Fruit fly (Drosophila melanogaster): ENCODE data around the gene grnd.

grnd gene

dm6 chr2L:18477455-18477854 is 7.8 kb upstream of the grnd start (continued):
- TF ChIP-seq fkh (GFP tag; optimal IDR thresholded peaks at IDR 0.05) (no peak), ss (GFP tag; optimal IDR thresholded peaks at IDR 0.05) (peak; percentile 90 to 95), Sox14 (GFP tag; optimal IDR thresholded peaks at IDR 0.05) (peak; percentile 57), eg (GFP tag; IDR thresholded peaks at IDR 0.05) (peak; percentile 85), Blimp-1 (GFP tag; optimal IDR thresholded peaks at IDR 0.05) (peak; percentile 40), salr (GFP tag; optimal IDR thresholded peaks at IDR 0.05) (peak; percentile 55 to 74), vri (GFP tag; optimal IDR thresholded peaks at IDR 0.05) (peak; percentile 44), CG10631 (GFP tag; optimal IDR thresholded peaks at IDR 0.05) (peak; percentile 86), CG11294 (GFP tag; IDR thresholded peaks at IDR 0.05) (peak; percentile 62), CG7368 (GFP tag; optimal IDR thresholded peaks at IDR 0.05) (peak; percentile 82), CG6854 (GFP tag; optimal IDR thresholded peaks at IDR 0.05) (peak; percentile 48), cyc (GFP tag; optimal IDR thresholded peaks at IDR 0.05) (peak; percentile 69), Eip75B (GFP tag; optimal IDR thresholded peaks at IDR 0.05) (peak; percentile 80), net (GFP tag; optimal IDR thresholded peaks at IDR 0.05) (peak; percentile 87), dac (GFP tag; optimal IDR thresholded peaks at IDR 0.05) (no peak), Smox (GFP tag; optimal IDR thresholded peaks at IDR 0.05) (peak; percentile 77)

DNA sequence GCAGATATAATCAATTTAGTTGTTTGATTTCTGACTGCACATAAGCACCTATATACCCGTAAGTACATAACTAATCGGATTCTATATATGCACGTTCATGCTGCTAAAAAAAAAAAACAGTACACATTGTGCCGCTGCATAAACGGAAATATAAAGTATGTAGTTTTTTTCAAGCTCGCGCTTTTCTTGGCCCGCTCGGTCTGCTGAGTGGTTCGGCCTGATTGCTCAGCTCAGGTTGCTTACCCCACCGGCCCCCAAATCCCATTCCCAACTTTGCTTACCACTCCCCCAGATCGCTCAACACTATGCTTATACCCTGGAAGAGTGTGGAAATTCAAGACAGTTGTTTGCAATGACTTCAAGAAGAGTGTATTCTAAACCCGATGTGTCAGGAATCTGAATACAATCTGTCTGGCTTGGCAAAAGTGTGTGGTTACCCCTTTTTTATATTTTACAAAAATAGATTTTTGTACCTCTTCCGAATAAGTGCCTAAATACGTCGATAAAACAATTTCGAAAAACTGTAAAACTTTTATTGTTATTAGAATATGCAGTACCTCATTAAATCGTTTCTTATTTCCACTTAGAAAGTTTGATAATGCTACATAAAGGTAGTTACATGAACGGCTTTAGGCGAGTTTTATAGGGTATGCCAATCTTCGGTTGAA is 6.6 kb upstream of the grnd start:
- TF ChIP-seq CG10631 (GFP tag; optimal IDR thresholded peaks at IDR 0.05) (peak; percentile 4), CG32006 (GFP tag; optimal IDR thresholded peaks at IDR 0.05) (peak; percentile 24), CG11902 (GFP tag; optimal IDR thresholded peaks at IDR 0.05) (no peak), Eip78C (GFP tag) (peak; percentile 73), eg (GFP tag; IDR thresholded peaks at IDR 0.05) (0 out of 3 replicates have a peak, but pooled peaks have one; percentile 9), Hr4 (GFP tag; optimal IDR thresholded peaks at IDR 0.05) (no peak), svp (GFP tag) (peak; percentile 43), CG1621 (tag; optimal IDR thresholded peaks at IDR 0.05) (no peak)

dm6 chr2L:18479177-18479521 is 6.1 kb upstream of the grnd start:
- TF ChIP-seq lz (GFP tag; optimal IDR thresholded peaks at IDR 0.05) (no peak), CG6792 (GFP tag; optimal IDR thresholded peaks at IDR 0.05) (no peak), dsx (GFP tag; optimal IDR thresholded peaks at IDR 0.05; ENCODE audit: poor library complexity, severe bottlenecking) (peak; percentile 75), esn (GFP tag; optimal IDR thresholded peaks at IDR 0.05) (no peak), CG6854 (GFP tag; optimal IDR thresholded peaks at IDR 0.05) (no peak), CG6163 (GFP tag; IDR thresholded peaks at IDR 0.05) (no peak), CG32006 (GFP tag; optimal IDR thresholded peaks at IDR 0.05) (no peak), CG8319 (GFP tag; optimal IDR thresholded peaks at IDR 0.05) (no peak), CG3919 (GFP tag; optimal IDR thresholded peaks at IDR 0.05) (no peak), svp (GFP tag) (no peak), Eip78C (GFP tag) (peak; percentile 20), CG1621 (tag; optimal IDR thresholded peaks at IDR 0.05) (no peak)

- no peak for TF ChIP-seq Lpt (GFP tag; optimal IDR thresholded peaks at IDR 0.05)
- no peak for TF ChIP-seq CG31627 (GFP tag; optimal IDR thresholded peaks at IDR 0.05)
- peak; percentile 29 for TF ChIP-seq CG6276 (GFP tag; optimal IDR thresholded peaks at IDR 0.05)
- peak; percentile 22 for TF ChIP-seq Eip78C (GFP tag)
- no peak for TF ChIP-seq pdm3 (GFP tag; optimal IDR thresholded peaks at IDR 0.05)
- peak; percentile 3 for TF ChIP-seq dsx (GFP tag; optimal IDR thresholded peaks at IDR 0.05; ENCODE audit: poor library complexity, severe bottlenecking)
Observed at dm6 chr2L:18480326-18481028, 4.7 kb upstream of the grnd start.

Data from whole organism, prepupa.